Worm (Caenorhabditis elegans) whole organism, L2 larva: ENCODE results near the gene jmjd-1.2.

Experiments
- ceh-16 ChIP-seq: fragments of 150-350 bp; optimal IDR thresholded peaks from 2 replicates; lab custom pipeline; 2014; ENCODE audit warnings: missing biosample characterization, missing genetic modification characterization
- elt-1 ChIP-seq: fragments of 150-350 bp; optimal IDR thresholded peaks from 2 replicates; lab custom pipeline; 2014; ENCODE audit warnings: missing biosample characterization, missing genetic modification characterization
- mdl-1 ChIP-seq, 2 experiments: fragments of 150-350 bp in 1 of 2; sonication (generic microtip) in 1 of 2; optimal IDR thresholded peaks; 2 replicates each; lab custom pipeline; 2017; ENCODE audit warnings: missing biosample characterization in 2 of 2, missing genetic modification characterization in 2 of 2
- nhr-12 ChIP-seq: fragments of 150-350 bp; optimal IDR thresholded peaks from 2 replicates; lab custom pipeline; 2014; ENCODE audit warnings: missing biosample characterization, missing genetic modification characterization
- unc-55 ChIP-seq: fragments of 150-350 bp; sonication (generic microtip); optimal IDR thresholded peaks from 3 replicates; lab custom pipeline; 2014; ENCODE audit warnings: missing biosample characterization, missing genetic modification reagents, missing genetic modification characterization
- zag-1 ChIP-seq: fragments of 150-350 bp; optimal IDR thresholded peaks from 2 replicates; lab custom pipeline; 2014; ENCODE audit warnings: missing biosample characterization, missing genetic modification characterization

- no peak for TF ChIP-seq zag-1 (tag; lab: Kevin White, UChicago)
- no peak for TF ChIP-seq mdl-1 (tag; optimal IDR thresholded peaks at IDR 0.05; lab: Kevin White, UChicago)
- TF ChIP-seq elt-1 (tag; lab: Kevin White, UChicago) = no peak
- no peak for TF ChIP-seq nhr-12 (tag; lab: Kevin White, UChicago)
- TF ChIP-seq ceh-16 (tag; lab: Kevin White, UChicago) = no peak
- TF ChIP-seq unc-55 = no peak
Observed at ce11 chrIV:4655979-4656378, 4.8 kb upstream of the jmjd-1.2 start.
